Fruit fly (Drosophila melanogaster) whole organism, embryonic: ENCODE data around the gene Oatp30B.

ENCODE experiments used
- ATbp ChIP-seq: fragments of 200-800 bp; sonication (Bioruptor generic); optimal IDR thresholded peaks from 2 replicates; lab custom pipeline; 2017; ENCODE audit warnings: missing biosample characterization, mild to moderate bottlenecking, missing genetic modification characterization, missing genetic modification reagents
- CG10462 ChIP-seq: fragments of 200-800 bp; sonication (Bioruptor generic); optimal IDR thresholded peaks from 2 replicates; lab custom pipeline; 2016; ENCODE audit warnings: missing biosample characterization, missing genetic modification characterization
- CG10654 ChIP-seq: fragments of 200-800 bp; sonication (Bioruptor generic); optimal IDR thresholded peaks from 2 replicates; lab custom pipeline; 2016; ENCODE audit warnings: missing biosample characterization, missing genetic modification characterization
- CG11696 ChIP-seq: fragments of 200-800 bp; sonication (Bioruptor generic); IDR thresholded peaks from 2 replicates; pipeline ENCODE4 v1.3.6; 2022; ENCODE audit warnings: missing biosample characterization, missing genetic modification characterization
- CG14441 ChIP-seq: fragments of 200-800 bp; sonication (Bioruptor generic); IDR thresholded peaks from 2 replicates; pipeline ENCODE4 v1.3.6; 2022; ENCODE audit warnings: missing biosample characterization, missing genetic modification characterization
- CG14667 ChIP-seq: fragments of 200-800 bp; sonication (Bioruptor generic); IDR thresholded peaks from 2 replicates; pipeline ENCODE4 v1.3.6; 2022; ENCODE audit warnings: missing biosample characterization, missing genetic modification characterization
- CG1603 ChIP-seq: fragments of 200-800 bp; sonication (Bioruptor generic); optimal IDR thresholded peaks from 2 replicates; lab custom pipeline; 2019; ENCODE audit warnings: missing biosample characterization, mild to moderate bottlenecking, missing genetic modification characterization, moderate library complexity
- CG18011 ChIP-seq: fragments of 200-800 bp; sonication (Bioruptor generic); optimal IDR thresholded peaks from 2 replicates; lab custom pipeline; 2017; ENCODE audit warnings: missing biosample characterization, missing genetic modification characterization, mild to moderate bottlenecking, moderate library complexity, missing genotype
- CG18619 ChIP-seq: fragments of 200-800 bp; sonication (Bioruptor generic); optimal IDR thresholded peaks from 3 replicates; lab custom pipeline; 2017; ENCODE audit warnings: missing biosample characterization, mild to moderate bottlenecking, missing genetic modification characterization
- CG2875 ChIP-seq: fragments of 200-800 bp; sonication (Bioruptor generic); optimal IDR thresholded peaks from 2 replicates; lab custom pipeline; 2017; ENCODE audit warnings: missing biosample characterization, mild to moderate bottlenecking, missing genetic modification characterization, missing genetic modification reagents
- CG3281 ChIP-seq: fragments of 200-800 bp; sonication (Bioruptor generic); optimal IDR thresholded peaks from 3 replicates; lab custom pipeline; 2017; ENCODE audit warnings: missing biosample characterization, mild to moderate bottlenecking, missing genetic modification characterization
- CG33557 ChIP-seq: fragments of 200-800 bp; sonication (Bioruptor generic); optimal IDR thresholded peaks from 2 replicates; lab custom pipeline; 2019; ENCODE audit warnings: missing biosample characterization, mild to moderate bottlenecking, missing genetic modification characterization, moderate library complexity
- CG3726 ChIP-seq: fragments of 200-800 bp; sonication (Bioruptor generic); IDR thresholded peaks from 3 replicates; pipeline ENCODE4, ENCODE4 v1.3.6; 2022; ENCODE audit warnings: missing biosample characterization, missing genetic modification characterization
- CG6272 ChIP-seq: fragments of 200-800 bp; sonication (Bioruptor generic); IDR thresholded peaks from 2 replicates; pipeline ENCODE4 v1.3.6; 2022; ENCODE audit warnings: missing biosample characterization, missing genetic modification characterization
- CG8281 ChIP-seq: fragments of 200-800 bp; sonication (Bioruptor generic); optimal IDR thresholded peaks from 2 replicates; lab custom pipeline; 2018; ENCODE audit warnings: missing biosample characterization, mild to moderate bottlenecking, missing genetic modification characterization, moderate library complexity
- CG8924 ChIP-seq: fragments of 200-800 bp; optimal IDR thresholded peaks from 3 replicates; lab custom pipeline; 2019; ENCODE audit warnings: missing biosample characterization, mild to moderate bottlenecking, missing genetic modification characterization, moderate library complexity
- Camta ChIP-seq: fragments of 200-800 bp; sonication (Bioruptor generic); optimal IDR thresholded peaks from 2 replicates; lab custom pipeline; 2016; ENCODE audit warnings: missing biosample characterization, missing genetic modification characterization
- Dad ChIP-seq: fragments of 200-800 bp; sonication (Bioruptor generic); optimal IDR thresholded peaks from 3 replicates; lab custom pipeline; 2016; ENCODE audit warnings: missing biosample characterization, missing genetic modification characterization
- Dll ChIP-seq: fragments of 200-800 bp; sonication (Bioruptor generic); IDR thresholded peaks from 4 replicates; pipeline ENCODE4 v1.3.6; 2022; ENCODE audit warnings: missing biosample characterization, missing genetic modification characterization; ENCODE audit not compliant: partially characterized antibody
- Drgx ChIP-seq: fragments of 200-800 bp; sonication (Bioruptor generic); IDR thresholded peaks from 2 replicates; pipeline ENCODE4 v1.3.6; 2022; ENCODE audit warnings: missing biosample characterization, missing genetic modification characterization
- Hsf ChIP-seq: fragments of 200-800 bp; sonication (Bioruptor generic); optimal IDR thresholded peaks from 3 replicates; lab custom pipeline; 2016; ENCODE audit warnings: missing biosample characterization, missing genetic modification characterization
- MBD-R2 ChIP-seq: fragments of 200-800 bp; sonication (Bioruptor generic); IDR thresholded peaks from 2 replicates; pipeline ENCODE4 v1.3.6; 2022; ENCODE audit warnings: missing biosample characterization, missing genetic modification characterization
- NC2β ChIP-seq: fragments of 200-800 bp; sonication (Bioruptor generic); optimal IDR thresholded peaks from 2 replicates; lab custom pipeline; 2016; ENCODE audit warnings: missing biosample characterization, missing genetic modification characterization
- Nf-YA ChIP-seq: fragments of 200-800 bp; sonication (Bioruptor generic); IDR thresholded peaks from 2 replicates; pipeline ENCODE4 v1.3.6; 2022; ENCODE audit warnings: missing biosample characterization, missing genetic modification characterization
- Oaz ChIP-seq: fragments of 200-800 bp; sonication (Bioruptor generic); IDR thresholded peaks from 2 replicates; pipeline ENCODE4 v1.3.6; 2022; ENCODE audit warnings: missing biosample characterization, missing genetic modification characterization
- Spps ChIP-seq: fragments of 200-800 bp; sonication (Bioruptor generic); optimal IDR thresholded peaks from 2 replicates; lab custom pipeline; 2018; ENCODE audit warnings: missing biosample characterization, mild to moderate bottlenecking, missing genetic modification characterization
- amos ChIP-seq: fragments of 200-800 bp; sonication (Bioruptor generic); IDR thresholded peaks from 2 replicates; pipeline ENCODE4 v1.3.6; 2022; ENCODE audit warnings: missing biosample characterization, missing genetic modification characterization; ENCODE audit not compliant: partially characterized antibody
- croc ChIP-seq: fragments of 200-800 bp; sonication (Bioruptor generic); conservative IDR thresholded peaks from 3 replicates; pipeline ENCODE4 v1.3.6; 2022; ENCODE audit warnings: missing biosample characterization, missing genetic modification characterization
- da ChIP-seq: fragments of 200-800 bp; sonication (Bioruptor generic); optimal IDR thresholded peaks from 2 replicates; lab custom pipeline; 2016; ENCODE audit warnings: missing biosample characterization, missing genetic modification characterization
- dan ChIP-seq: fragments of 200-800 bp; sonication (Bioruptor generic); IDR thresholded peaks from 2 replicates; pipeline ENCODE4 v1.3.6; 2022; ENCODE audit warnings: missing biosample characterization, missing genetic modification characterization
- fd96Cb ChIP-seq: fragments of 200-800 bp; sonication (Bioruptor generic); optimal IDR thresholded peaks from 2 replicates; lab custom pipeline; 2018; ENCODE audit warnings: missing biosample characterization, mild to moderate bottlenecking, missing genetic modification characterization, moderate library complexity
- gcm2 ChIP-seq: fragments of 200-800 bp; sonication (Bioruptor generic); optimal IDR thresholded peaks from 2 replicates; lab custom pipeline; 2016; ENCODE audit warnings: missing biosample characterization, missing genetic modification characterization
- grau ChIP-seq: fragments of 200-800 bp; optimal IDR thresholded peaks from 3 replicates; lab custom pipeline; 2019; ENCODE audit warnings: missing biosample characterization, mild to moderate bottlenecking, missing genetic modification characterization, moderate library complexity
- gro ChIP-seq: fragments of 200-800 bp; sonication (Bioruptor generic); optimal IDR thresholded peaks from 2 replicates; lab custom pipeline; 2016; ENCODE audit warnings: missing biosample characterization, missing genetic modification characterization
- her ChIP-seq: fragments of 200-800 bp; sonication (Bioruptor generic); optimal IDR thresholded peaks from 2 replicates; lab custom pipeline; 2016; ENCODE audit warnings: missing biosample characterization, missing genetic modification characterization
- jigr1 ChIP-seq: fragments of 200-800 bp; sonication (Bioruptor generic); IDR thresholded peaks from 3 replicates; pipeline ENCODE4 v1.3.6; 2022; ENCODE audit warnings: missing biosample characterization, missing genetic modification characterization
- oc ChIP-seq: fragments of 200-800 bp; sonication (Bioruptor generic); optimal IDR thresholded peaks from 2 replicates; lab custom pipeline; 2018; ENCODE audit warnings: missing biosample characterization, mild to moderate bottlenecking, missing genetic modification characterization, moderate library complexity
- odd ChIP-seq: fragments of 200-800 bp; sonication (Bioruptor generic); optimal IDR thresholded peaks from 2 replicates; lab custom pipeline; 2017; ENCODE audit warnings: missing biosample characterization, mild to moderate bottlenecking, missing genetic modification characterization
- onecut ChIP-seq: fragments of 200-800 bp; sonication (Bioruptor generic); IDR thresholded peaks from 2 replicates; pipeline ENCODE4 v1.3.6; 2022; ENCODE audit warnings: missing biosample characterization, missing genetic modification characterization
- p53 ChIP-seq: fragments of 200-800 bp; sonication (Bioruptor generic); optimal IDR thresholded peaks from 2 replicates; lab custom pipeline; 2016; ENCODE audit warnings: missing biosample characterization, missing genetic modification characterization
- peb ChIP-seq: fragments of 200-800 bp; sonication (Bioruptor generic); IDR thresholded peaks from 2 replicates; pipeline ENCODE4 v1.3.6; 2022; ENCODE audit warnings: missing biosample characterization, missing genetic modification characterization
- prd ChIP-seq, 3 experiments: fragments of >200 bp in 2 of 3; fragments of 200-800 bp in 1 of 3; sonication (Bioruptor generic) in 1 of 3; optimal IDR thresholded peaks in 2 of 3; IDR thresholded peaks in 1 of 3; 2 replicates in 2 of 3; 3 replicates in 1 of 3; pipeline versions ENCODE4 v1.3.6 to Lab custom; 2017 to 2022; ENCODE audit warnings: missing biosample characterization in 1 of 3, missing genetic modification characterization in 1 of 3
- sim ChIP-seq: fragments of 200-800 bp; sonication (Bioruptor generic); IDR thresholded peaks from 2 replicates; pipeline ENCODE4 v1.3.6; 2022; ENCODE audit warnings: missing biosample characterization, missing genetic modification characterization
- slp2 ChIP-seq: fragments of 200-800 bp; sonication (Bioruptor generic); optimal IDR thresholded peaks from 2 replicates; lab custom pipeline; 2016; ENCODE audit warnings: missing biosample characterization, missing genetic modification characterization
- tap ChIP-seq: fragments of 200-800 bp; optimal IDR thresholded peaks from 3 replicates; lab custom pipeline; 2019; ENCODE audit warnings: missing biosample characterization, mild to moderate bottlenecking, missing genetic modification characterization, moderate library complexity
- tgo ChIP-seq: fragments of 200-800 bp; sonication (Bioruptor generic); IDR thresholded peaks from 3 replicates; pipeline ENCODE4 v1.3.6; 2022; ENCODE audit warnings: missing biosample characterization, missing genetic modification characterization
- trem ChIP-seq: fragments of 200-800 bp; optimal IDR thresholded peaks from 3 replicates; lab custom pipeline; 2019; ENCODE audit warnings: missing biosample characterization, mild to moderate bottlenecking, missing genetic modification characterization, moderate library complexity
- zen2 ChIP-seq: fragments of 200-800 bp; sonication (Bioruptor generic); IDR thresholded peaks from 3 replicates; pipeline ENCODE4 v1.3.6; 2022; ENCODE audit warnings: missing biosample characterization, missing genetic modification characterization; ENCODE audit not compliant: partially characterized antibody
- zfh1 ChIP-seq: fragments of 200-800 bp; sonication (Bioruptor generic); IDR thresholded peaks from 3 replicates; pipeline ENCODE4 v1.3.6; 2022; ENCODE audit warnings: missing biosample characterization, missing genetic modification characterization

Oatp30B gene

DNA sequence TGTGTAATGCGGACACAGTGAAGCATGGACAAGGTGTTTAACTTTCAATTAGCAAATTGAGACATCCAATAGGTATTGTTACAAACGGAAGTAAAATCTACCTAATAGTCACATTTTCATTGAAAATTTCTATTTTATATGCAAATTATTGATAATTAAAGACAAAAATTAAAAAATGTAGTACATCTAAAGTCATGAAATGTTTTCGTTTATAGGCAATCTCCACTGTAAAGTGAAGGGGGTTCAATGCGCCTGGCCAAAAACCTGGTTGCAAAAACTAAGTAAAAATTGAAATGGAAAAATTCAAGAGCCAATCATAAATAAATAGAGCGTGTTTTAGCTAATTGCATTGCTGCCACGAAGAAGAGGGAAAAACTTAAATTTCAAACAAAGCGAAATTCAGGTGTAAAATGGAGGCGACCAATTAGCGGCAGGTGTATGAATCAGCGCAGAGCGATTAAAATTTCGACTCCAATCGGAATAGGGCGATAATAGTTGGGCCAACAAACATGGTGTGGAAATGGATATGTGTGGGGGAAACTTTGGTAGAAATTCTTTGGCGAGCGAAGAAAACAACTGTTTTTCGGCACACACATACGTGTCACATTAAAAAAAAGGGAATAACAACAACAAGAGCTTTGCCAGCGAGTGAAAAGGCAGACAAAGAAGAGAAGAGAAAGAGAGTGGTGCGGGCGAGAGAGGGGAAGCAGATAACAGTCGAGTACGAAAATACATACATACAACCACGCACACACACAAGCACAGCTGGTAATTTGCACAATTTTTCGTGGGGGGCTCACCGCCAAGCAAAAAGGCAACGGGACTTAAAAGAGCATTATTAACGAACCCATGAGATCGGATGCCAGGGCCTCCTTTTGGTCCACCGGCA is 27.4 kb upstream of the Oatp30B start (continued):
- TF ChIP-seq odd (GFP tag; lab: Kevin White, UChicago) (no peak), CG33557 (no peak), fd96Cb (tag; lab: Kevin White, UChicago) (peak; percentile 40), Hsf (GFP tag; lab: Kevin White, UChicago) (no peak), tgo (GFP tag; lab: Robert Waterston, UW) (peak; percentile 67), CG10462 (GFP tag; lab: Kevin White, UChicago) (no peak), da (GFP tag; lab: Kevin White, UChicago) (no peak), CG6272 (GFP tag; lab: Robert Waterston, UW) (no peak), CG1603 (tag; lab: Kevin White, UChicago) (no peak), CG14441 (GFP tag; lab: Robert Waterston, UW) (0 out of 2 replicates have a peak, but pooled peaks have one; percentile 19), Oaz (peak; percentile 44; the same call in 1 of the 2 replicates), gro (GFP tag; lab: Kevin White, UChicago) (no peak), zen2 (GFP tag; lab: Robert Waterston, UW) (no peak), grau (tag; lab: Kevin White, UChicago) (peak; percentile 90), slp2 (no peak), ATbp (GFP tag; lab: Kevin White, UChicago) (no peak), peb (GFP tag; lab: Robert Waterston, UW) (no peak), dan (GFP tag; lab: Robert Waterston, UW) (no peak), CG8281 (no peak), gcm2 (no peak), oc (tag; lab: Kevin White, UChicago) (no peak), p53 (no peak), amos (no peak), Nf-YA (GFP tag; lab: Robert Waterston, UW) (no peak), jigr1 (GFP tag; lab: Robert Waterston, UW) (no peak), sim (GFP tag; lab: Robert Waterston, UW) (0 out of 2 replicates have a peak, but pooled peaks have one; percentile 8), CG3726 (GFP tag; lab: Robert Waterston, UW) (no peak), CG3281 (peak; percentile 60), MBD-R2 (GFP tag; lab: Robert Waterston, UW) (no peak), Dad (GFP tag; lab: Kevin White, UChicago) (no peak), CG8924 (tag; lab: Kevin White, UChicago) (no peak), CG10654 (no peak), zfh1 (GFP tag; lab: Robert Waterston, UW) (no peak), croc (GFP tag; lab: Robert Waterston, UW) (no peak), CG18619 (peak; percentile 38), onecut (GFP tag; lab: Robert Waterston, UW) (0 out of 2 replicates have a peak, but pooled peaks have one; percentile 24), CG11696 (GFP tag; lab: Robert Waterston, UW) (0 out of 2 replicates have a peak, but pooled peaks have one; percentile 7), Spps (tag; lab: Kevin White, UChicago) (no peak), trem (tag; lab: Kevin White, UChicago) (no peak), CG14667 (GFP tag; lab: Robert Waterston, UW) (no peak), her (GFP tag; lab: Kevin White, UChicago) (no peak), Drgx (peak; percentile 73), Camta (GFP tag; lab: Kevin White, UChicago) (no peak), prd (optimal IDR thresholded peaks at IDR 0.05; lab: Kevin White, UChicago) (no peak), prd (GFP tag; IDR thresholded peaks at IDR 0.05; lab: Robert Waterston, UW) (peak; percentile 57), NC2β (GFP tag; lab: Kevin White, UChicago) (no peak), Dll (GFP tag; lab: Robert Waterston, UW) (no peak), CG18011 (GFP tag; lab: Kevin White, UChicago) (no peak), CG2875 (GFP tag; lab: Kevin White, UChicago) (no peak), tap (peak; percentile 44)
